Worm (Caenorhabditis elegans) whole organism, L1 larva: ENCODE results near the gene C56E6.2.

Experiments used
- C16A3.4 ChIP-seq: fragments of 150-350 bp; optimal IDR thresholded peaks from 2 replicates; lab custom pipeline; 2014; ENCODE audit warnings: missing biosample characterization, missing genetic modification characterization
- aha-1 ChIP-seq: fragments of 150-350 bp; optimal IDR thresholded peaks from 2 replicates; lab custom pipeline; 2014; ENCODE audit warnings: missing biosample characterization, missing genetic modification characterization
- alr-1 ChIP-seq: fragments of 200-800 bp; sonication (Bioruptor generic); optimal IDR thresholded peaks from 2 replicates; lab custom pipeline; 2018; ENCODE audit warnings: borderline replicate concordance, mild to moderate bottlenecking, missing genetic modification characterization, missing compliant biosample characterization
- ceh-82 ChIP-seq, 3 experiments: fragments of 150-350 bp in 1 of 3; sonication (generic microtip) in 2 of 3; optimal IDR thresholded peaks; 2 replicates each; lab custom pipeline; 2014 to 2017; ENCODE audit warnings: missing biosample characterization in 3 of 3, missing genetic modification characterization in 3 of 3
- dpl-1 ChIP-seq, 3 experiments: fragments of 150-350 bp in 2 of 3; sonication (generic microtip) in 1 of 3; optimal IDR thresholded peaks; 2 replicates each; lab custom pipeline; 2014 to 2017; ENCODE audit warnings: missing biosample characterization in 3 of 3, missing genetic modification characterization in 3 of 3, missing genetic modification reagents in 3 of 3
- dsc-1 ChIP-seq: sonication (generic microtip); optimal IDR thresholded peaks from 2 replicates; lab custom pipeline; 2016; ENCODE audit warnings: mild to moderate bottlenecking, missing genetic modification characterization, missing compliant biosample characterization
- egl-13 ChIP-seq: sonication (generic microtip); optimal IDR thresholded peaks from 2 replicates; lab custom pipeline; 2016; ENCODE audit warnings: missing genotype, missing genetic modification reagents, missing genetic modification characterization, missing compliant biosample characterization
- elt-2 ChIP-seq: sonication (generic microtip); optimal IDR thresholded peaks from 2 replicates; lab custom pipeline; 2016; ENCODE audit warnings: missing genetic modification characterization, mild to moderate bottlenecking, inconsistent platforms, missing compliant biosample characterization, missing genetic modification reagents
- ets-5 ChIP-seq: fragments of 200-800 bp; sonication (Bioruptor generic); IDR thresholded peaks from 2 replicates; pipeline ENCODE4 v1.3.6; 2022; ENCODE audit warnings: missing genetic modification characterization, missing compliant biosample characterization
- fkh-10 ChIP-seq: sonication (generic microtip); optimal IDR thresholded peaks from 2 replicates; lab custom pipeline; 2017; ENCODE audit warnings: missing biosample characterization, missing genetic modification reagents, missing genetic modification characterization
- fkh-8 ChIP-seq: sonication (generic microtip); optimal IDR thresholded peaks from 2 replicates; lab custom pipeline; 2016; ENCODE audit warnings: mild to moderate bottlenecking, missing genetic modification characterization, missing compliant biosample characterization
- fos-1 ChIP-seq: fragments of 150-350 bp; optimal IDR thresholded peaks from 2 replicates; lab custom pipeline; 2014; ENCODE audit warnings: missing biosample characterization, missing genetic modification characterization
- hlh-17 ChIP-seq: fragments of 200-800 bp; sonication (Bioruptor generic); optimal IDR thresholded peaks from 2 replicates; lab custom pipeline; 2018; ENCODE audit warnings: missing genetic modification characterization, mild to moderate bottlenecking, missing compliant biosample characterization, moderate library complexity, borderline replicate concordance
- hlh-4 ChIP-seq: sonication (generic microtip); optimal IDR thresholded peaks from 2 replicates; lab custom pipeline; 2016; ENCODE audit warnings: mild to moderate bottlenecking, missing genetic modification characterization, missing compliant biosample characterization
- jun-1 ChIP-seq: fragments of 150-350 bp; optimal IDR thresholded peaks from 2 replicates; lab custom pipeline; 2014; ENCODE audit warnings: missing biosample characterization, missing genetic modification reagents, missing genetic modification characterization
- lin-13 ChIP-seq: fragments of 150-350 bp; optimal IDR thresholded peaks from 2 replicates; lab custom pipeline; 2014; ENCODE audit warnings: missing biosample characterization, missing genetic modification reagents, missing genetic modification characterization
- lin-14 ChIP-seq: fragments of 200-800 bp; sonication (Bioruptor generic); optimal IDR thresholded peaks from 2 replicates; lab custom pipeline; 2018; ENCODE audit warnings: mild to moderate bottlenecking, missing genetic modification characterization, moderate library complexity, missing compliant biosample characterization
- lin-15B ChIP-seq: fragments of 150-350 bp; sonication (generic microtip); optimal IDR thresholded peaks from 3 replicates; lab custom pipeline; 2014; ENCODE audit warnings: missing biosample characterization, missing genetic modification characterization
- lir-3 ChIP-seq: sonication (generic microtip); optimal IDR thresholded peaks from 2 replicates; lab custom pipeline; 2016; ENCODE audit warnings: mild to moderate bottlenecking, missing genetic modification characterization, moderate library complexity, missing compliant biosample characterization; ENCODE audit not compliant: poor library complexity
- lsy-2 ChIP-seq, 2 experiments: fragments of 150-350 bp; optimal IDR thresholded peaks; 2 replicates each; lab custom pipeline; 2014; ENCODE audit warnings: missing biosample characterization in 2 of 2, missing genetic modification characterization in 2 of 2
- mab-9 ChIP-seq: fragments of 200-800 bp; sonication (Bioruptor generic); IDR thresholded peaks from 2 replicates; pipeline ENCODE4 v1.3.6; 2022; ENCODE audit warnings: missing genetic modification reagents, missing genetic modification characterization, missing compliant biosample characterization
- mdl-1 ChIP-seq, 2 experiments: fragments of 150-350 bp; optimal IDR thresholded peaks; 2 replicates each; lab custom pipeline; 2014 to 2017; ENCODE audit warnings: missing biosample characterization in 2 of 2, missing genetic modification characterization in 2 of 2, inconsistent platforms in 1 of 2
- nhr-20 ChIP-seq: sonication (generic microtip); optimal IDR thresholded peaks from 2 replicates; lab custom pipeline; 2016; ENCODE audit warnings: mild to moderate bottlenecking, missing genetic modification characterization, missing compliant biosample characterization
- nhr-28 ChIP-seq: fragments of 150-350 bp; optimal IDR thresholded peaks from 2 replicates; lab custom pipeline; 2014; ENCODE audit warnings: missing biosample characterization, missing genetic modification characterization
- nhr-47 ChIP-seq: sonication (generic microtip); optimal IDR thresholded peaks from 2 replicates; lab custom pipeline; 2016; ENCODE audit warnings: mild to moderate bottlenecking, missing genetic modification characterization, moderate library complexity, missing compliant biosample characterization
- nhr-71 ChIP-seq: sonication (generic microtip); optimal IDR thresholded peaks from 2 replicates; lab custom pipeline; 2016; ENCODE audit warnings: mild to moderate bottlenecking, missing genetic modification characterization, moderate library complexity, missing compliant biosample characterization
- nhr-76 ChIP-seq: sonication (generic microtip); optimal IDR thresholded peaks from 2 replicates; lab custom pipeline; 2017; ENCODE audit warnings: missing biosample characterization, missing genetic modification characterization
- nhr-77 ChIP-seq: fragments of 150-350 bp; optimal IDR thresholded peaks from 2 replicates; lab custom pipeline; 2014; ENCODE audit warnings: missing biosample characterization, missing genetic modification characterization
- nhr-85 ChIP-seq: sonication (generic microtip); peaks from one replicate; lab custom pipeline; 2016; ENCODE audit warnings: missing genetic modification characterization, inconsistent platforms, missing compliant biosample characterization
- nhr-90 ChIP-seq: sonication (generic microtip); optimal IDR thresholded peaks from 2 replicates; lab custom pipeline; 2016; ENCODE audit warnings: mild to moderate bottlenecking, missing genetic modification characterization, missing compliant biosample characterization; ENCODE audit not compliant: poor library complexity
- pag-3 ChIP-seq: sonication (generic microtip); optimal IDR thresholded peaks from 2 replicates; lab custom pipeline; 2017; ENCODE audit warnings: missing genetic modification characterization, mild to moderate bottlenecking, missing compliant biosample characterization, antibody characterized with exemption, borderline replicate concordance; ENCODE audit not compliant: insufficient read depth
- rnt-1 ChIP-seq: sonication (generic microtip); optimal IDR thresholded peaks from 2 replicates; lab custom pipeline; 2016; ENCODE audit warnings: mild to moderate bottlenecking, missing genetic modification characterization, moderate library complexity, missing compliant biosample characterization
- skn-1 ChIP-seq: fragments of 150-350 bp; optimal IDR thresholded peaks from 2 replicates; lab custom pipeline; 2014; ENCODE audit warnings: missing biosample characterization, missing genetic modification characterization
- snpc-4 ChIP-seq: fragments of 150-350 bp; optimal IDR thresholded peaks from 2 replicates; lab custom pipeline; 2014; ENCODE audit warnings: missing biosample characterization, missing genetic modification characterization
- sptf-1 ChIP-seq: fragments of 150-350 bp; optimal IDR thresholded peaks from 2 replicates; lab custom pipeline; 2014; ENCODE audit warnings: missing biosample characterization, missing genetic modification characterization
- sup-37 ChIP-seq: fragments of 200-800 bp; sonication (Bioruptor generic); optimal IDR thresholded peaks from 2 replicates; lab custom pipeline; 2018; ENCODE audit warnings: mild to moderate bottlenecking, missing genetic modification characterization, missing compliant biosample characterization
- swsn-7 ChIP-seq: sonication (generic microtip); optimal IDR thresholded peaks from 2 replicates; lab custom pipeline; 2016; ENCODE audit warnings: missing genetic modification characterization, missing compliant biosample characterization
- tlp-1 ChIP-seq: fragments of 150-350 bp; optimal IDR thresholded peaks from 2 replicates; lab custom pipeline; 2014; ENCODE audit warnings: missing biosample characterization, missing genetic modification characterization
- unc-130 ChIP-seq: fragments of 150-350 bp; optimal IDR thresholded peaks from 2 replicates; lab custom pipeline; 2017; ENCODE audit warnings: missing biosample characterization, missing genetic modification characterization, inconsistent platforms
- xbp-1 ChIP-seq: sonication (generic microtip); optimal IDR thresholded peaks from 2 replicates; lab custom pipeline; 2016; ENCODE audit warnings: missing genetic modification characterization, missing compliant biosample characterization
- ztf-11 ChIP-seq, 2 experiments: sonication (generic microtip); optimal IDR thresholded peaks; 2 replicates each; lab custom pipeline; 2016 to 2017; ENCODE audit warnings: missing genetic modification characterization in 2 of 2, missing biosample characterization in 1 of 2, missing compliant biosample characterization in 1 of 2

The C56E6.2 gene

DNA sequence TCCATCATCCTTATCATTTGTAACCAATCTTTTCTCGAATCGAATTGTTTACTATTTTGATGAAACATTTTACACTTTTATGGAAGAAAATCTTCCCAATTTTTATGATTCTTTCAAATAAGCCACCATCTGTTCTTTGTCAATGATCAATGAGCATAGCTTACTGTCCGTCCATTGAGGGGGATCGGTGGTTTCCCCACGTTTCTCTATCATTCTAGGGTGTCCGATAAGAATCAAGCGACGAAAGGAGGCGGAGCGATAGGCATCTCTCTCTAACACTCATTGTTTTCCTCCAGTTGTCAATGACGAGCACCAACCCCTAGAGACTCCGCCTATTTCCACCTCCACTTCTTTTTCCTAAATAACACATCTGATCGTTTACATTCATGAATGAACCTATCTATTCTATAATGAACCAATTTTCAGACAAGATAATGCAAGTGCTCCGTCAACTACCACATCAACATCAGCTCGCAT, at the start of gene C56E6.2:
C56E6.2 (plus strand) TSS at position 427 of the 477 bp plus-strand sequence.
- TF ChIP-seq nhr-85 (no peak), lir-3 (tag; lab: Kevin White, UChicago) (no peak), ztf-11 (tag; optimal IDR thresholded peaks at IDR 0.05; lab: Kevin White, UChicago) (no peak), jun-1 (tag; lab: Kevin White, UChicago) (no peak), elt-2 (tag; lab: Kevin White, UChicago) (peak; percentile 2), dsc-1 (tag; lab: Kevin White, UChicago) (no peak), hlh-4 (no peak), tlp-1 (no peak)

ce11 chrII:6475180-6475737, 49.5 kb upstream of the C56E6.2 start, which contains the start of gene T28D9.16:
T28D9.16 (plus strand) TSS chrII:6475687.
- TF ChIP-seq swsn-7 (tag; lab: Kevin White, UChicago) (no peak), hlh-17 (GFP tag; lab: Kevin White, UChicago) (no peak), skn-1 (tag; lab: Kevin White, UChicago) (no peak), nhr-76 (tag; lab: Kevin White, UChicago) (no peak), ztf-11 (tag; optimal IDR thresholded peaks at IDR 0.05; lab: Kevin White, UChicago) (no peak), ets-5 (GFP tag; lab: Robert Waterston, UW) (no peak), nhr-28 (tag; lab: Kevin White, UChicago) (no peak), lsy-2 (tag; optimal IDR thresholded peaks at IDR 0.05; lab: Kevin White, UChicago) (no peak), dpl-1 (GFP tag; optimal IDR thresholded peaks at IDR 0.05; lab: Kevin White, UChicago) (no peak), mab-9 (GFP tag; lab: Robert Waterston, UW) (no peak), aha-1 (tag; lab: Kevin White, UChicago) (no peak), nhr-47 (no peak), nhr-85 (no peak), fkh-8 (tag; lab: Kevin White, UChicago) (no peak), pag-3 (tag; lab: Kevin White, UChicago) (no peak), nhr-90 (tag; lab: Kevin White, UChicago) (no peak), alr-1 (tag; lab: Kevin White, UChicago) (no peak), nhr-20 (tag; lab: Kevin White, UChicago) (no peak), hlh-4 (no peak), mdl-1 (tag; optimal IDR thresholded peaks at IDR 0.05; lab: Kevin White, UChicago) (no peak)
- TF ChIP-seq, all 84 proteins: peak for 0

- no peak for TF ChIP-seq xbp-1 (tag; lab: Kevin White, UChicago)
- no peak for TF ChIP-seq lin-14 (GFP tag; lab: Kevin White, UChicago)
- TF ChIP-seq sptf-1 (tag; lab: Kevin White, UChicago): no peak
- TF ChIP-seq fkh-10: no peak
- no peak for TF ChIP-seq sup-37 (GFP tag; lab: Kevin White, UChicago)
- TF ChIP-seq egl-13 (tag; lab: Kevin White, UChicago): no peak
- no peak for TF ChIP-seq ceh-82 (tag; optimal IDR thresholded peaks at IDR 0.05; lab: Kevin White, UChicago)
These were observed 48.1 kb upstream of the C56E6.2 start, which contains the start of gene T28D9.4 for ce11 chrII:6476655-6477054. T28D9.4 (plus strand) TSS chrII:6476955.

DNA sequence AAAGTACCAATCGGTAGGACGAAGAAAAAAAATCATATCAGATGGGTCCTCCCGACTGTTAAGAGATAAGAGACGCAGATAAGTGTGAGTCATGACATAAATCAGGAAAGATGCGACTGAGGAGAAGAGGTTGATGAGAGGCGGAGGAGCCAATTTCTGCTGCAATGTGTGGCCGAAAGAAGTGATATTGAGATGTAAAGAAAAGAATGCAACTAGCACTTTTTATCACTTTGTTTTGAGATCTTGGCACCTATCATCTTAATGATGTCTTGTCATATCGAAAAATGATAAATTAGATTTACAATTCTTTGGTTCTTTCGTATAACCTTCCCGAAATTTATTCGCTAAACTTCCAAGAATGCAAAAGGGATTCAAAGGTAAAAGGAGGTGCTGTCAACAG, 42.6 kb upstream of the C56E6.2 start, which contains the start of gene del-10:
del-10 (minus strand) TSS at position 24 of the 400 bp plus-strand sequence.
- peak; percentile 12 for TF ChIP-seq nhr-71 (tag; lab: Kevin White, UChicago)
- TF ChIP-seq sptf-1 (tag; lab: Kevin White, UChicago): no peak
- no peak for TF ChIP-seq snpc-4 (tag; lab: Kevin White, UChicago)
- peak; percentile 56 for TF ChIP-seq rnt-1 (tag; lab: Kevin White, UChicago)
- no peak for TF ChIP-seq C16A3.4 (tag; lab: Kevin White, UChicago)
- peak; percentile 17 for TF ChIP-seq unc-130
- no peak for TF ChIP-seq nhr-90 (tag; lab: Kevin White, UChicago)
- peak in 1 of 2 experiments; percentile 12 for TF ChIP-seq lsy-2 (tag; optimal IDR thresholded peaks at IDR 0.05; lab: Kevin White, UChicago)
- TF ChIP-seq lin-15B (tag; lab: Kevin White, UChicago): no peak
- peak; percentile 27 for TF ChIP-seq lin-14 (GFP tag; lab: Kevin White, UChicago)
- no peak for TF ChIP-seq fos-1 (tag; lab: Kevin White, UChicago)
- TF ChIP-seq lin-13 (GFP tag; lab: Kevin White, UChicago): no peak
- no peak for TF ChIP-seq fkh-10
- TF ChIP-seq mdl-1 (tag; optimal IDR thresholded peaks at IDR 0.05; lab: Kevin White, UChicago): no peak
- TF ChIP-seq nhr-77: no peak
- TF ChIP-seq egl-13 (tag; lab: Kevin White, UChicago): no peak
- TF ChIP-seq, all 84 proteins: peak for 5
